Worm (Caenorhabditis elegans): ENCODE data around the gene F54F12.1.
A peak's percentile ranks its signal among the peaks of the same experiment; 100 is the strongest.

F54F12.1 gene

DNA sequence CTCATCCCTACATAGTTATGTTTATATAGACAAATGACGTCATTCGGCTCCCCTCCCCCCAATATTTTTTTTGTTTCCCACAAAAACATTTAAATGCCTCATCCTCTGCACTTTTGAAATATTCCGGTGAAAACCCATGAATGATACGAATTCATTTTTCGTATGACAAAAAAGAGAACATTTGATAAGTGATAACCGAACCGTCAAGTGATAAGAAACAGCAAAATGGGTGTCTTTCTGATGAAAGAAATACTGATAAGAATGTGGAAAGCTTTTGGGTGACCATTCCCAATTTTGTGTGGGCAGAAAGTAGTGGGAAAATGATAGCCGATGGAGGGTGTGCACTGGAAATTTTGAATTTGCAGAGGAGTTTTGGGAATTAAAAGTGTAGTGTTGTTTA, 4.1 kb upstream of the F54F12.1 start:
- TF ChIP-seq nhr-84 (tag; optimal IDR thresholded peaks at IDR 0.05), result no peak
- peak; percentile 29 for TF ChIP-seq tlp-1 (tag; optimal IDR thresholded peaks at IDR 0.05)
- TF ChIP-seq nhr-20 (tag; optimal IDR thresholded peaks at IDR 0.05), result no peak
- peak in 1 of 2 experiments; percentile 41 for TF ChIP-seq lin-35 (GFP tag; optimal IDR thresholded peaks at IDR 0.05)
- TF ChIP-seq elt-2 (tag; optimal IDR thresholded peaks at IDR 0.05), result peak; percentile 81
- TF ChIP-seq pqm-1 (tag; optimal IDR thresholded peaks at IDR 0.05), result peak; percentile 85
- peak; percentile 58 for TF ChIP-seq lin-14 (GFP tag; optimal IDR thresholded peaks at IDR 0.05)
- TF ChIP-seq blmp-1 (tag; optimal IDR thresholded peaks at IDR 0.05), result peak; percentile 21

DNA sequence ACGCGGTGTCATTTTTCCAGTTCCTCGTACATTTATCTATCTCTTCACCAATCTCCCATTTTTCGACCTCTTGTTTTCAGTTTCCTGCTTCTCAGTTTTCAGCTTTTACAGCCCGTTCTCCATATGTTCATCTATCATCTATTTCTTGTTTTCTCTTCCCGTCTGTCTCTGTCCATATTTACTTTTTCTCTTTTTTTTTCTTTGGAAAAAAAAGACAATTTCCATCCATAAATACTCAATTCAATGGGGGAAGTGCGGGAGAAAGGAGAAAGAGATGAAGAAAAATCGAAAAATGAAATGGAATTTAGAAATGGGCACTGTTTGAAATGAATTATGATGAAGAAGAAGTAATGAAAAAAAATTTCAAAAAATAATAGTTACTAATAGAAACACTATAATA, 2.9 kb upstream of the F54F12.1 start:
- TF ChIP-seq lsy-2 (tag; optimal IDR thresholded peaks at IDR 0.05), result peak in 1 of 2 experiments; percentile 26
- TF ChIP-seq irx-1 (tag; optimal IDR thresholded peaks at IDR 0.05), result no peak
- TF ChIP-seq aly-2 (tag; optimal IDR thresholded peaks at IDR 0.05), result no peak
- TF ChIP-seq blmp-1 (tag; optimal IDR thresholded peaks at IDR 0.05), result peak; percentile 45
- no peak for TF ChIP-seq unc-30 (tag; optimal IDR thresholded peaks at IDR 0.05)
- no peak for TF ChIP-seq fkh-4 (tag; optimal IDR thresholded peaks at IDR 0.05; ENCODE audit: borderline replicate concordance)
- TF ChIP-seq mep-1 (tag; optimal IDR thresholded peaks at IDR 0.05), result no peak
- TF ChIP-seq lin-13 (GFP tag; optimal IDR thresholded peaks at IDR 0.05), result no peak
- TF ChIP-seq nhr-85 (tag), result peak; percentile 72

DNA sequence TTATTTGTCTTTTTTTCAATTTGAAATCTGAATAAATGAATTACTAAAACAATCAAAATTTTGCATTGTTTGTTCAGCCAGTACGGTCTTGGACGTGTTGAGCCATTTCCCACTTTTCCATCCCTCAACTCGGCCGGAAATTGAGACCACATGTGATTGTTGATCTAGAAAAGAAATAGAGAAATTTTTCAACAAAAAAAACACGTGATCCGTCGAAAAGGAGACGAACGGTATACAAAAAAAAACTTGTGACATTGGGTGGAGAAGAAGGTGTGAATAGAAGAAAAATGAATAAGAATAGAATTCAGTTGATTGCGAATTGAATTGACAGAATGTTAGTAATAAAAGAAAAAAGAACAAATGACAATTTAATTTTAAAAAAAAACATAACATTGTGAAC, 1.5 kb upstream of the F54F12.1 start:
- no peak for TF ChIP-seq nhr-71 (tag; optimal IDR thresholded peaks at IDR 0.05)
- TF ChIP-seq vab-15 (tag; optimal IDR thresholded peaks at IDR 0.05), result no peak
- TF ChIP-seq ama-1 (optimal IDR thresholded peaks at IDR 0.05), result no peak
- peak; percentile 46 for TF ChIP-seq nhr-20 (tag; optimal IDR thresholded peaks at IDR 0.05)
- TF ChIP-seq nhr-237 (tag; optimal IDR thresholded peaks at IDR 0.05), result no peak
- TF ChIP-seq dpl-1 (GFP tag; optimal IDR thresholded peaks at IDR 0.05), result peak in 1 of 3 experiments; percentile 31
- TF ChIP-seq mdl-1 (tag; optimal IDR thresholded peaks at IDR 0.05), result peak in 1 of 2 experiments; percentile 8
- no peak for TF ChIP-seq swsn-7 (tag; optimal IDR thresholded peaks at IDR 0.05)
- TF ChIP-seq fkh-10 (GFP tag; optimal IDR thresholded peaks at IDR 0.05), result no peak
- TF ChIP-seq nhr-85 (tag), result peak; percentile 72
- no peak for TF ChIP-seq fos-1 (tag; optimal IDR thresholded peaks at IDR 0.05)
- peak; percentile 51 for TF ChIP-seq skn-1 (tag; optimal IDR thresholded peaks at IDR 0.05)
- TF ChIP-seq mef-2 (tag; optimal IDR thresholded peaks at IDR 0.05), result no peak
- peak in 1 of 2 experiments; percentile 75 for TF ChIP-seq lin-35 (GFP tag; optimal IDR thresholded peaks at IDR 0.05)
- TF ChIP-seq dsc-1 (tag; optimal IDR thresholded peaks at IDR 0.05), result peak; percentile 29

DNA sequence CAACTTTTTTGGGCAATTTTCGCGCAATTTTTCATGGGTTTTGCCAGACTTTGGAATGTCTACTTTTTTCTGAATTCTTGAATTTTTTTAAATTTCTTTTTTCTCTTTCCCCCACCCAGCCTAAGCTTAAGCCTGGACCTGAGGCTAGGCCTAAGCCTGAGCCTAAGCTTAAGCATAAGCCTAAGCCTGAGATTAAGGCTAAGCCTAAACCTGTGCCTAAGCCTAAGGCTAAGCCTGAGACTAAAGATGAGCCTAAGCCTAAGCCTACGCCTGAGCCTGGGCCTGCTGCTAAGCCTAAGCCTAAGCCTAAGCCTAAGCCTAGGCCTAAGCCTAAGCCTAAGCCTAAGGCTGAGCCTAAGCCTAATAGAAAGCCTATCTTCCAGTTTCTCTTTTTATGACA, 988 bp upstream of the F54F12.1 start:
- TF ChIP-seq nhr-90 (tag; optimal IDR thresholded peaks at IDR 0.05; ENCODE audit: poor library complexity) (no peak), C34B4.2 (tag; optimal IDR thresholded peaks at IDR 0.05) (no peak), xbp-1 (tag; optimal IDR thresholded peaks at IDR 0.05) (no peak), tlp-1 (tag; optimal IDR thresholded peaks at IDR 0.05) (no peak), ceh-90 (tag; optimal IDR thresholded peaks at IDR 0.05) (no peak), sup-37 (GFP tag; optimal IDR thresholded peaks at IDR 0.05) (no peak), dsc-1 (tag; optimal IDR thresholded peaks at IDR 0.05) (no peak), hlh-17 (GFP tag; optimal IDR thresholded peaks at IDR 0.05; ENCODE audit: borderline replicate concordance) (no peak), jun-1 (tag; optimal IDR thresholded peaks at IDR 0.05) (no peak), lin-15B (tag; optimal IDR thresholded peaks at IDR 0.05) (no peak), fos-1 (tag; optimal IDR thresholded peaks at IDR 0.05) (no peak), elt-3 (tag; optimal IDR thresholded peaks at IDR 0.05) (no peak), pag-3 (tag; optimal IDR thresholded peaks at IDR 0.05; ENCODE audit: borderline replicate concordance, insufficient read depth) (no peak), lin-39 (tag; optimal IDR thresholded peaks at IDR 0.05) (no peak), efl-3 (GFP tag; optimal IDR thresholded peaks at IDR 0.05) (no peak), ama-1 (optimal IDR thresholded peaks at IDR 0.05) (no peak), lin-14 (GFP tag; optimal IDR thresholded peaks at IDR 0.05) (no peak)

Measured in whole organism, L1 larva.